Worm (Caenorhabditis elegans): ENCODE results near the gene spin-3.
A peak's percentile ranks its signal among the peaks of the same experiment; 100 is the strongest.

spin-3 gene

DNA sequence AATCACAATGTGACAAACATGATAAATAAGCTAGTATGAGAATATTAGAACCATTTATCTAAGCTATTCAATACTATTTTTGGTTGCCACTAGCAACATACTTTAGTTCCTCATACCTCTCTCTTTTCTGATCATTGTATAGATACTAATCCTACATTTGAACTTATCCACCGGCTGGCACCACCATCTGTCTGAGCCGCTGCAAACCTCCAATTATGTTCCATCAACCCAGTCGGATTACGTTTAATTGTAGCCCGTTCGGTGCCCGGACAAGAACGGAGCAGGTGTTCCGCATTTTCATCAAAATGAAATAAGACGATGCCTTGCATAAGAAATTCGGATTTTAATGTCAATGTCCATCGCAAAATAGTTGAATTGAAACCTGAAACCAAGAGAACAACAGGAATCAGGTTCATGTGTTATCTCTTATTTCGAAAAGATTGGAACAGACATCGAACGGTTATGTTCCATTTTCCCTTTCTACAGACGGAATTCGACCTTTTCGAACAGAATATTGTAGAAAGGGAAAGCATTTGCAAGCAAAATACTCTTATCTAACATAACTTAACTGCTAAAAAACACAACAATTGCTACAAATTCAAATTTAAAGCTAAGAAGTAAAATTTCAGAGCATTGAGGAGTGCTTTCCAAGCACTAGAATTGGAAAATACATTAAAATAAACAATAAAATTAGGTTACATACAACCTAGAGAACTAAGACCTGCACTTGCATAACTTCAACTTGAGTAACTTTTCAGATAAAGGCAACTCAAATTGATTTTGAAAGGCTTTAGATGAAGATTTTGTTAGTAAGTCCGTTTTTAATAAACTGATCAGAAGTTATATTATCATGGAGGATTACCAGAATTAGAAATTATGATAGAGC lies 16.2 kb downstream of the spin-3 start:
- TF ChIP-seq mel-28 (tag; optimal IDR thresholded peaks at IDR 0.05; ENCODE audit: borderline replicate concordance), result no peak
- TF ChIP-seq madf-3 (GFP tag; IDR thresholded peaks at IDR 0.05), result 0 out of 2 replicates have a peak, but pooled peaks have one; percentile 18

DNA sequence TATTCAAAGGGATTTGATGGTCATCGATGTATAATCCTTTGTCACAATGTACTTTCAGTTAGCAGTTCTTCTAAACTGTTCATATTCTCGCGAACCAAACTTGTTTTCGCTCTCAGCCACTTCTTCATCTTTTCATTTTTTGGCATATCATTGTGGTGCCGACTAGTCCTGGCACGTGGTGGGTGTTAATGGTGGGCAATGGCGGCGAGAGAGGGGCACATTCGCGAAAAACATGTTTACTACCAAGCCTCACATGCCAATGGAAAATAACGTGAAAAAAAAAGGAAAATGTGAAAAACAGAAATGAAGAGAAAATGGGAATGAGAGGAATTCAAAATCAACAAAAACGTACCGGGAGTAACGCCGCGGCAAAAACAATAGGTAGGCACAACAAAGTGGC lies 17.1 kb downstream of the spin-3 start:
- TF ChIP-seq lin-26 (GFP tag; IDR thresholded peaks at IDR 0.05) (peak; percentile 52; the same call in 1 of the 2 replicates), egrh-3 (GFP tag; IDR thresholded peaks at IDR 0.05) (no peak), K12H6.12 (tag; optimal IDR thresholded peaks at IDR 0.05) (peak; percentile 70), cebp-1 (GFP tag; IDR thresholded peaks at IDR 0.05) (no peak), cebp-1 (tag; optimal IDR thresholded peaks at IDR 0.05) (peak; percentile 11), lag-1 (GFP tag; IDR thresholded peaks at IDR 0.05) (no peak), somi-1 (GFP tag; optimal IDR thresholded peaks at IDR 0.05) (peak; percentile 37), ceh-27 (GFP tag; optimal IDR thresholded peaks at IDR 0.05) (peak; percentile 56), tbx-9 (tag; optimal IDR thresholded peaks at IDR 0.05; ENCODE audit: borderline replicate concordance) (no peak)

DNA sequence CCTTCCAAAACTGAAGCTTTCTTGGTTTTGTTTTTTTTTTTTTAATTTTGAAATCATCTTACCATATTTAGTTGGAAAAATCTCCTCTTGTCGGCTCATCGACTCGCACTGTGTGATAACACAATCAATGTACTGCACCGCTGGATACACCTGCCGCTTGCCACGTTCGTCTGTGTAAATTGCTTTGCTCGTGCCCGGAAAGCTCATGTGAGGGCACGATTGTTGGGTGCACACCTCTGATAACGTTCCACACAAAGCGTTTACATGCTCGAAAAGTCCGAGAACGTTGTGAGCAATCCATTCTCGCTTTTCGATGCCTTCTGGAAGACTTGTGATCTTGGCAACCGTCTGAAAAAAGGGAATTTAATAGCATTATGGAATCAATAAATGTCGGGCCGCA lies 24.5 kb downstream of the spin-3 start:
- no peak for TF ChIP-seq Y56A3A.18 (GFP tag; IDR thresholded peaks at IDR 0.05)
- no peak for TF ChIP-seq sptf-2 (GFP tag; optimal IDR thresholded peaks at IDR 0.05)
- TF ChIP-seq let-526 (GFP tag; IDR thresholded peaks at IDR 0.05), result 0 out of 2 replicates have a peak, but pooled peaks have one; percentile 56
- no peak for TF ChIP-seq nhr-179 (tag; optimal IDR thresholded peaks at IDR 0.05)
- TF ChIP-seq repo-1 (tag; optimal IDR thresholded peaks at IDR 0.05), result no peak
- TF ChIP-seq tbx-9 (tag; optimal IDR thresholded peaks at IDR 0.05; ENCODE audit: borderline replicate concordance), result no peak
- TF ChIP-seq ceh-27 (GFP tag; optimal IDR thresholded peaks at IDR 0.05), result no peak
- TF ChIP-seq cebp-1 (GFP tag; IDR thresholded peaks at IDR 0.05), result no peak
- TF ChIP-seq cebp-1 (tag; optimal IDR thresholded peaks at IDR 0.05), result peak; percentile 22
- peak; percentile 29 for TF ChIP-seq nhr-80 (tag; optimal IDR thresholded peaks at IDR 0.05)
- no peak for TF ChIP-seq F52B5.7 (tag; optimal IDR thresholded peaks at IDR 0.05)
- no peak for TF ChIP-seq madf-10 (tag; optimal IDR thresholded peaks at IDR 0.05)
- TF ChIP-seq lin-40 (tag; optimal IDR thresholded peaks at IDR 0.05), result no peak

DNA sequence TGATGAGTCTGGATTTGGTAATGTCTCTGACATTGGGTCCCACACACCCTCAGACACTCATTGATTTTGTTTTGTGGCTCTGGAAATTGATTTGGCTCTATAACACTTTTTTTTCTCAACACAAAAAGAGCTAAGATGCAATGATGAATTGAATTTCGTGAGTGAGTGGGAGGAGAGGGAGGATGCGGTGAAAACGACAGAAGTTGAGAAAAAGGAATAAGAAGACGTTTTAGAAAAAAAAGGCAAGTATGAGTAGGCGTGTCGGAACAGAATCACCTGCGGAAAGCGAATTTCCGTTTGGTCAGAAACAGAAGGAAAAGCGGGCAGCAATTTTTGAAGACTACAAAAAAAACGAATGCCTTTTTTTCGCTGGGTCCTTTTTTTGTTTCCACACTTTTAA lies 25.7 kb downstream of the spin-3 start:
- TF ChIP-seq nhr-120 (GFP tag; IDR thresholded peaks at IDR 0.05), result no peak
- TF ChIP-seq Y95B8A.8 (GFP tag; IDR thresholded peaks at IDR 0.05), result no peak
- TF ChIP-seq Y56A3A.18 (GFP tag; IDR thresholded peaks at IDR 0.05), result no peak
- TF ChIP-seq Y79H2A.3 (GFP tag; conservative IDR thresholded peaks at IDR 0.05), result no peak
- TF ChIP-seq hlh-26 (GFP tag; conservative IDR thresholded peaks at IDR 0.05), result no peak
- no peak for TF ChIP-seq rcor-1 (GFP tag; IDR thresholded peaks at IDR 0.05)
- no peak for TF ChIP-seq F22D6.2 (tag; optimal IDR thresholded peaks at IDR 0.05)
- no peak for TF ChIP-seq madf-10 (tag; optimal IDR thresholded peaks at IDR 0.05)

DNA sequence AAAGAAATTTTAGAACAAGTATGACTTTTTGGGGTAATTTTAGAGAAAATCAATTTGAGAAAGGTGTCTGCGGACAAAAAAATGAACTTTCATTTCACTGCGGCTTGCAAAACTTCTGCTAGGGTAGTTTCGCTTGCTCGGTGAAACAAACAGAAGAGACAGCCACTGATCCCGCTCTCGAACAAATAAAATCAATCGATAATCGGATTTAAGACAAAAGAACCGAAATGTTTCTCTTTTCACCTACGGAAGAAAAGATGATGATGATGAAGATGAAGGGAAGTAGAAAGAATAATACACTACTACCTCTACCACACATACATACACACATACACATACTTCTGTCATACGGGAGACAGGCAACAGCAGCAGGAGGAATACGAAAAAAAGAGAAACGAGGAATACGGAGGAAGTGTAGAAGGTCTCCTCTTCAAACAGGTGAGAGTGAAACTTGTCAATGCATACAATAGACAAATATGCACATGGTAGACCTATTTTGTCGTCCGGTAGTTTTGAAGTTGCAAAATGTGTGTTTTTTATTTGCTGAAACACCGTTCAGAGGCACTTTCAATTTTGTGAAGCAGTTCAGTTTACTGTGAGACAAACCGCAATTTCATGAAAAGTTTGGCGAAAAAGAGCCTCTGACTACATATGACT lies 27.2 kb downstream of the spin-3 start:
- no peak for TF ChIP-seq unc-130 (GFP tag; optimal IDR thresholded peaks at IDR 0.05)
- no peak for TF ChIP-seq hmg-20 (GFP tag; IDR thresholded peaks at IDR 0.05)
- no peak for TF ChIP-seq nhr-120 (GFP tag; IDR thresholded peaks at IDR 0.05)
- no peak for TF ChIP-seq F57A8.1 (GFP tag; optimal IDR thresholded peaks at IDR 0.05)
- TF ChIP-seq egrh-3 (GFP tag; IDR thresholded peaks at IDR 0.05), result no peak
- no peak for TF ChIP-seq B0019.2 (GFP tag; conservative IDR thresholded peaks at IDR 0.05)
- no peak for TF ChIP-seq ztf-28 (GFP tag; IDR thresholded peaks at IDR 0.05)
- no peak for TF ChIP-seq mcd-1 (GFP tag; IDR thresholded peaks at IDR 0.05)
- TF ChIP-seq nhr-90 (tag; optimal IDR thresholded peaks at IDR 0.05), result no peak
- TF ChIP-seq ets-4 (GFP tag; optimal IDR thresholded peaks at IDR 0.05), result no peak
- TF ChIP-seq lin-26 (GFP tag; IDR thresholded peaks at IDR 0.05), result no peak
- TF ChIP-seq mes-4 (tag; optimal IDR thresholded peaks at IDR 0.05), result no peak
- TF ChIP-seq nhr-27 (tag; optimal IDR thresholded peaks at IDR 0.05), result no peak

Data from whole organism, young adult.